Worm (Caenorhabditis elegans): ENCODE results near the gene smf-3.
A peak's percentile ranks its signal among the peaks of the same experiment; 100 is the strongest.

Gene smf-3

DNA sequence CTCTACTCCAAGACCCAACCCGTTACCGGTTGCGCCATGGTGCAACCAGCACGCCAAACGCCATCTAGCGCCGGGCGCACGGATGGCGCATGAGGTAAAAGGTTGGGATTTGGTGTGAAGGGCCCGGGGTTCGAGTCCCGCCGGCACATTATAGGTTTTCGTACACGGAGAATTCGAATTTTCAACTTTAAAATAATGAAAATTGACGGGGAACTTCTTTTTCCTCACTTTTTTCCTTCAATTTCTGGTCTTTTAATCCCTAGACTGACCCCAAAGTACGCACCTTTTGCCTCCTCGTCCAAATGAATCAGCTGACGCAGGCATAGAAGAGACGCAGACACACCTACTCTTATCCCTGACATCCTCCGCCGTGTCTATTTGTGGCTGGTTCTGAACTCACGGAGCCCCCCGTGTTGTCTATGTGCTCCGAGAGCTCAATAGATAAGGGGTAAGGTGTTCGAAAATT, 15.1 kb upstream of the smf-3 start (continued):
- no peak for TF ChIP-seq vab-15 (tag; optimal IDR thresholded peaks at IDR 0.05)
- TF ChIP-seq ceh-8 (GFP tag; optimal IDR thresholded peaks at IDR 0.05), result no peak
- peak; percentile 8 to 36 for TF ChIP-seq efl-1 (optimal IDR thresholded peaks at IDR 0.05)
- TF ChIP-seq efl-1 (GFP tag; optimal IDR thresholded peaks at IDR 0.05 in 1 of 2), result peak; percentile 37 to 68
- peak; percentile 69 for TF ChIP-seq skn-1 (tag; optimal IDR thresholded peaks at IDR 0.05)
- peak; percentile 46 for TF ChIP-seq nhr-20 (tag; optimal IDR thresholded peaks at IDR 0.05)
- TF ChIP-seq ets-5 (GFP tag; IDR thresholded peaks at IDR 0.05), result no peak
- TF ChIP-seq nhr-28 (tag; optimal IDR thresholded peaks at IDR 0.05), result no peak
- TF ChIP-seq nhr-47 (tag; optimal IDR thresholded peaks at IDR 0.05), result peak; percentile 53
- peak in 1 of 3 experiments; percentile 12 for TF ChIP-seq ceh-82 (tag; optimal IDR thresholded peaks at IDR 0.05)
- no peak for TF ChIP-seq alr-1 (tag; optimal IDR thresholded peaks at IDR 0.05; ENCODE audit: borderline replicate concordance)
- TF ChIP-seq lin-39 (tag; optimal IDR thresholded peaks at IDR 0.05), result no peak
- no peak for TF ChIP-seq zip-4 (GFP tag; optimal IDR thresholded peaks at IDR 0.05)
- TF ChIP-seq dpl-1 (GFP tag; optimal IDR thresholded peaks at IDR 0.05), result peak; percentile 15 to 33 (median 29)
- no peak for TF ChIP-seq C34B4.2 (tag; optimal IDR thresholded peaks at IDR 0.05)
- TF ChIP-seq jun-1 (tag; optimal IDR thresholded peaks at IDR 0.05), result no peak
- TF ChIP-seq aha-1 (tag; optimal IDR thresholded peaks at IDR 0.05), result no peak
- TF ChIP-seq snu-23 (GFP tag; optimal IDR thresholded peaks at IDR 0.05), result peak; percentile 62
- TF ChIP-seq grh-1 (GFP tag; IDR thresholded peaks at IDR 0.05), result no peak
- peak; percentile 66 for TF ChIP-seq rnt-1 (tag; optimal IDR thresholded peaks at IDR 0.05)
- peak; percentile 60 for TF ChIP-seq fkh-8 (tag; optimal IDR thresholded peaks at IDR 0.05)
- no peak for TF ChIP-seq tlp-1 (tag; optimal IDR thresholded peaks at IDR 0.05)
- no peak for TF ChIP-seq C04F5.9 (tag; optimal IDR thresholded peaks at IDR 0.05)
- TF ChIP-seq nhr-76 (tag; optimal IDR thresholded peaks at IDR 0.05), result no peak
- no peak for TF ChIP-seq isw-1 (GFP tag; IDR thresholded peaks at IDR 0.05)
- no peak for TF ChIP-seq hlh-4 (tag; optimal IDR thresholded peaks at IDR 0.05)
- TF ChIP-seq ceh-90 (tag; optimal IDR thresholded peaks at IDR 0.05), result no peak
- peak in 1 of 2 experiments; percentile 37 for TF ChIP-seq mdl-1 (tag; optimal IDR thresholded peaks at IDR 0.05)
- TF ChIP-seq mab-9 (GFP tag; IDR thresholded peaks at IDR 0.05), result no peak
- TF ChIP-seq mef-2 (tag; optimal IDR thresholded peaks at IDR 0.05), result no peak
- TF ChIP-seq C16A3.4 (tag; optimal IDR thresholded peaks at IDR 0.05), result peak; percentile 1
- TF ChIP-seq sox-4 (tag; optimal IDR thresholded peaks at IDR 0.05), result no peak
- TF ChIP-seq lin-14 (GFP tag; optimal IDR thresholded peaks at IDR 0.05), result peak; percentile 67
- TF ChIP-seq unc-98 (GFP tag; IDR thresholded peaks at IDR 0.05), result no peak
- no peak for TF ChIP-seq fkh-4 (tag; optimal IDR thresholded peaks at IDR 0.05; ENCODE audit: borderline replicate concordance)
- TF ChIP-seq F16B12.6 (tag; optimal IDR thresholded peaks at IDR 0.05), result no peak
- no peak for TF ChIP-seq Y116A8C.19 (tag; optimal IDR thresholded peaks at IDR 0.05; ENCODE audit: borderline replicate concordance)
- TF ChIP-seq dsc-1 (tag; optimal IDR thresholded peaks at IDR 0.05), result no peak
- no peak for TF ChIP-seq fkh-10 (GFP tag; optimal IDR thresholded peaks at IDR 0.05)
- TF ChIP-seq aly-2 (tag; optimal IDR thresholded peaks at IDR 0.05), result no peak
- no peak for TF ChIP-seq efl-3 (GFP tag; optimal IDR thresholded peaks at IDR 0.05)
- TF ChIP-seq zag-1 (tag; optimal IDR thresholded peaks at IDR 0.05), result no peak
- TF ChIP-seq nhr-85 (tag), result peak; percentile 4
- peak; percentile 26 for TF ChIP-seq swsn-7 (tag; optimal IDR thresholded peaks at IDR 0.05)
- TF ChIP-seq ces-1 (GFP tag; optimal IDR thresholded peaks at IDR 0.05), result no peak
- peak in 1 of 2 experiments; percentile 46 for TF ChIP-seq lsy-2 (tag; optimal IDR thresholded peaks at IDR 0.05)
- no peak for TF ChIP-seq blmp-1 (tag; optimal IDR thresholded peaks at IDR 0.05)
- no peak for TF ChIP-seq lin-15B (tag; optimal IDR thresholded peaks at IDR 0.05)
- TF ChIP-seq sptf-1 (tag; optimal IDR thresholded peaks at IDR 0.05), result no peak
- TF ChIP-seq ztf-4 (tag; optimal IDR thresholded peaks at IDR 0.05), result no peak
- no peak for TF ChIP-seq nhr-77 (tag; optimal IDR thresholded peaks at IDR 0.05)
- peak; percentile 23 for TF ChIP-seq mep-1 (tag; optimal IDR thresholded peaks at IDR 0.05)
- TF ChIP-seq hlh-17 (GFP tag; optimal IDR thresholded peaks at IDR 0.05; ENCODE audit: borderline replicate concordance), result no peak
- TF ChIP-seq nhr-84 (tag; optimal IDR thresholded peaks at IDR 0.05), result no peak
- TF ChIP-seq nhr-11 (tag; optimal IDR thresholded peaks at IDR 0.05), result no peak

Data from whole organism, L1 larva.